Fruit fly (Drosophila melanogaster) whole organism, prepupa: ENCODE data around the gene CG13124.
A peak's percentile ranks its signal among the peaks of the same experiment; 100 is the strongest.

Experiments used
- Blimp-1 ChIP-seq: fragments of 200-800 bp; sonication (Bioruptor generic); optimal IDR thresholded peaks from 3 replicates; lab custom pipeline; 2017; ENCODE audit warnings: missing biosample characterization, missing genetic modification characterization, mild to moderate bottlenecking, moderate library complexity, missing genetic modification reagents
- CG10669 ChIP-seq: fragments of 200-800 bp; sonication (Bioruptor generic); optimal IDR thresholded peaks from 3 replicates; lab custom pipeline; 2018; ENCODE audit warnings: missing biosample characterization, mild to moderate bottlenecking, missing genetic modification characterization, moderate library complexity
- CG11294 ChIP-seq: fragments of 200-800 bp; sonication (Bioruptor generic); IDR thresholded peaks from 2 replicates; pipeline ENCODE4 v1.3.6; 2022; ENCODE audit warnings: missing biosample characterization, missing genetic modification characterization
- CG11762 ChIP-seq: fragments of 200-800 bp; sonication (Bioruptor generic); optimal IDR thresholded peaks from 3 replicates; lab custom pipeline; 2016; ENCODE audit warnings: missing biosample characterization, missing genetic modification characterization; ENCODE audit not compliant: insufficient read depth
- CG11902 ChIP-seq: fragments of 200-800 bp; sonication (Bioruptor generic); optimal IDR thresholded peaks from 3 replicates; lab custom pipeline; 2016; ENCODE audit warnings: missing biosample characterization, missing genetic modification characterization
- CG15336 ChIP-seq: fragments of 200-800 bp; sonication (Bioruptor generic); IDR thresholded peaks from 2 replicates; pipeline ENCODE4 v1.3.6; 2022; ENCODE audit warnings: missing biosample characterization, missing genetic modification characterization
- CG1621 ChIP-seq: fragments of 200-800 bp; sonication (Bioruptor generic); optimal IDR thresholded peaks from 3 replicates; lab custom pipeline; 2018; ENCODE audit warnings: missing biosample characterization, mild to moderate bottlenecking, missing genetic modification characterization
- CG16779 ChIP-seq: fragments of 200-800 bp; sonication (Bioruptor generic); optimal IDR thresholded peaks from 3 replicates; lab custom pipeline; 2017; ENCODE audit warnings: missing biosample characterization, mild to moderate bottlenecking, missing genetic modification characterization
- CG3032 ChIP-seq: fragments of 200-800 bp; optimal IDR thresholded peaks from 2 replicates; lab custom pipeline; 2019; ENCODE audit warnings: missing biosample characterization, mild to moderate bottlenecking, missing genetic modification characterization, moderate library complexity
- CG31627 ChIP-seq: fragments of 200-800 bp; sonication (Bioruptor generic); optimal IDR thresholded peaks from 3 replicates; lab custom pipeline; 2016; ENCODE audit warnings: missing biosample characterization, missing genetic modification characterization
- CG34406 ChIP-seq: fragments of 200-800 bp; sonication (Bioruptor generic); optimal IDR thresholded peaks from 3 replicates; lab custom pipeline; 2016; ENCODE audit warnings: missing biosample characterization, missing genetic modification characterization
- CG4318 ChIP-seq: fragments of 200-800 bp; sonication (Bioruptor generic); optimal IDR thresholded peaks from 3 replicates; lab custom pipeline; 2017; ENCODE audit warnings: missing biosample characterization, mild to moderate bottlenecking, missing genetic modification characterization
- CG6163 ChIP-seq: fragments of 200-800 bp; sonication (Bioruptor generic); IDR thresholded peaks from 3 replicates; pipeline ENCODE4 v1.3.6; 2022; ENCODE audit warnings: missing biosample characterization, missing genetic modification characterization
- CG6808 ChIP-seq: fragments of 200-800 bp; sonication (Bioruptor generic); optimal IDR thresholded peaks from 3 replicates; lab custom pipeline; 2017; ENCODE audit warnings: missing biosample characterization, missing genetic modification characterization, mild to moderate bottlenecking, moderate library complexity, missing genetic modification reagents
- CG6854 ChIP-seq: fragments of 200-800 bp; sonication (Bioruptor generic); optimal IDR thresholded peaks from 2 replicates; lab custom pipeline; 2017; ENCODE audit warnings: missing biosample characterization, mild to moderate bottlenecking, missing genetic modification characterization
- CG7368 ChIP-seq: fragments of 200-800 bp; sonication (Bioruptor generic); optimal IDR thresholded peaks from 3 replicates; lab custom pipeline; 2016; ENCODE audit warnings: missing biosample characterization, missing genetic modification characterization
- CG8119 ChIP-seq: fragments of 200-800 bp; sonication (Bioruptor generic); IDR thresholded peaks from 3 replicates; pipeline ENCODE4 v1.3.6; 2022; ENCODE audit warnings: missing biosample characterization, missing genetic modification characterization
- CG8632 ChIP-seq: fragments of 200-800 bp; sonication (Bioruptor generic); optimal IDR thresholded peaks from 3 replicates; lab custom pipeline; 2016; ENCODE audit warnings: missing biosample characterization, missing genetic modification characterization
- CG9139 ChIP-seq: fragments of 200-800 bp; sonication (Bioruptor generic); optimal IDR thresholded peaks from 3 replicates; lab custom pipeline; 2017; ENCODE audit warnings: missing biosample characterization, mild to moderate bottlenecking, missing genetic modification characterization
- Eip75B ChIP-seq: fragments of 200-800 bp; sonication (Bioruptor generic); optimal IDR thresholded peaks from 3 replicates; lab custom pipeline; 2016; ENCODE audit warnings: missing biosample characterization, missing genetic modification characterization
- Eip78C ChIP-seq: fragments of 200-800 bp; sonication (Bioruptor generic); peaks from one replicate; lab custom pipeline; 2016; ENCODE audit warnings: missing biosample characterization, missing genetic modification characterization
- Ets21C ChIP-seq: fragments of 200-800 bp; sonication (Bioruptor generic); optimal IDR thresholded peaks from 3 replicates; lab custom pipeline; 2016; ENCODE audit warnings: missing biosample characterization, missing genetic modification characterization
- Ets96B ChIP-seq: fragments of 200-800 bp; optimal IDR thresholded peaks from 2 replicates; lab custom pipeline; 2019; ENCODE audit warnings: missing biosample characterization, mild to moderate bottlenecking, missing genetic modification characterization, moderate library complexity
- Gug ChIP-seq: fragments of 200-800 bp; sonication (Bioruptor generic); IDR thresholded peaks from 2 replicates; pipeline ENCODE4 v1.3.6; 2022; ENCODE audit warnings: missing biosample characterization, missing genetic modification characterization
- Hr39 ChIP-seq: fragments of 200-800 bp; sonication (Bioruptor generic); optimal IDR thresholded peaks from 2 replicates; lab custom pipeline; 2016; ENCODE audit warnings: missing biosample characterization, missing genetic modification characterization
- Hr4 ChIP-seq: fragments of 200-800 bp; sonication (Bioruptor generic); optimal IDR thresholded peaks from 3 replicates; lab custom pipeline; 2016; ENCODE audit warnings: missing biosample characterization, missing genetic modification characterization
- Met ChIP-seq: fragments of 200-800 bp; sonication (Bioruptor generic); optimal IDR thresholded peaks from 3 replicates; lab custom pipeline; 2016; ENCODE audit warnings: missing biosample characterization, missing genetic modification characterization
- OdsH ChIP-seq: fragments of 200-800 bp; sonication (Bioruptor generic); optimal IDR thresholded peaks from 3 replicates; lab custom pipeline; 2016; ENCODE audit warnings: missing biosample characterization, missing genetic modification characterization
- Smox ChIP-seq: fragments of 200-800 bp; sonication (Bioruptor generic); optimal IDR thresholded peaks from 3 replicates; lab custom pipeline; 2016; ENCODE audit warnings: missing biosample characterization, missing genetic modification characterization
- Sox102F ChIP-seq: fragments of 200-800 bp; sonication (Bioruptor generic); optimal IDR thresholded peaks from 2 replicates; lab custom pipeline; 2016; ENCODE audit warnings: missing biosample characterization, mild to moderate bottlenecking, missing genetic modification characterization
- Sox14 ChIP-seq: fragments of 200-800 bp; sonication (Bioruptor generic); optimal IDR thresholded peaks from 3 replicates; lab custom pipeline; 2016; ENCODE audit warnings: missing biosample characterization, missing genetic modification characterization
- acj6 ChIP-seq: fragments of 200-800 bp; sonication (Bioruptor generic); optimal IDR thresholded peaks from 3 replicates; lab custom pipeline; 2016; ENCODE audit warnings: missing biosample characterization, missing genetic modification characterization
- cyc ChIP-seq: fragments of 200-800 bp; sonication (Bioruptor generic); optimal IDR thresholded peaks from 3 replicates; lab custom pipeline; 2016; ENCODE audit warnings: missing biosample characterization, missing genetic modification characterization
- dsx ChIP-seq: fragments of 200-800 bp; optimal IDR thresholded peaks from 3 replicates; lab custom pipeline; 2019; ENCODE audit warnings: missing biosample characterization, mild to moderate bottlenecking, missing genetic modification characterization, moderate library complexity; ENCODE audit not compliant: poor library complexity, severe bottlenecking
- esn ChIP-seq: fragments of 200-800 bp; sonication (Bioruptor generic); optimal IDR thresholded peaks from 2 replicates; lab custom pipeline; 2016; ENCODE audit warnings: missing biosample characterization, mild to moderate bottlenecking, missing genetic modification characterization, moderate library complexity
- fd59A ChIP-seq: fragments of 200-800 bp; sonication (Bioruptor generic); optimal IDR thresholded peaks from 2 replicates; lab custom pipeline; 2017; ENCODE audit warnings: missing biosample characterization, mild to moderate bottlenecking, missing genetic modification characterization, missing genetic modification reagents
- fd85E ChIP-seq: fragments of 200-800 bp; sonication (Bioruptor generic); optimal IDR thresholded peaks from 3 replicates; lab custom pipeline; 2016; ENCODE audit warnings: missing biosample characterization, missing genetic modification characterization
- fkh ChIP-seq: fragments of 200-800 bp; sonication (Bioruptor generic); optimal IDR thresholded peaks from 3 replicates; lab custom pipeline; 2017; ENCODE audit warnings: missing biosample characterization, mild to moderate bottlenecking, missing genetic modification characterization, moderate library complexity
- lz ChIP-seq: fragments of 200-800 bp; sonication (Bioruptor generic); optimal IDR thresholded peaks from 3 replicates; lab custom pipeline; 2016; ENCODE audit warnings: missing biosample characterization, missing genetic modification characterization
- net ChIP-seq: fragments of 200-800 bp; sonication (Bioruptor generic); optimal IDR thresholded peaks from 3 replicates; lab custom pipeline; 2016; ENCODE audit warnings: missing biosample characterization, missing genetic modification characterization
- salr ChIP-seq, 2 experiments: fragments of 200-800 bp; sonication (Bioruptor generic); optimal IDR thresholded peaks; 3 replicates each; lab custom pipeline; 2016 to 2018; ENCODE audit warnings: missing biosample characterization in 2 of 2, missing genetic modification characterization in 2 of 2, mild to moderate bottlenecking in 1 of 2
- ss ChIP-seq, 2 experiments: fragments of 200-800 bp; sonication (Bioruptor generic); optimal IDR thresholded peaks; 2 replicates in 1 of 2; 3 replicates in 1 of 2; lab custom pipeline; 2017 to 2018; ENCODE audit warnings: mild to moderate bottlenecking in 2 of 2, missing biosample characterization in 2 of 2, missing genetic modification characterization in 2 of 2, moderate library complexity in 1 of 2
- svp ChIP-seq: fragments of 200-800 bp; sonication (Bioruptor generic); peaks from one replicate; lab custom pipeline; 2016; ENCODE audit warnings: missing biosample characterization, missing genetic modification characterization
- topi ChIP-seq: fragments of 200-800 bp; sonication (Bioruptor generic); optimal IDR thresholded peaks from 3 replicates; lab custom pipeline; 2016; ENCODE audit warnings: missing biosample characterization, missing genetic modification characterization
- vri ChIP-seq: fragments of 200-800 bp; sonication (Bioruptor generic); optimal IDR thresholded peaks from 3 replicates; lab custom pipeline; 2016; ENCODE audit warnings: missing biosample characterization, mild to moderate bottlenecking, missing genetic modification characterization

CG13124 gene

dm6 chr2L:9897296-9897695 lies 11.1 kb downstream of the CG13124 start, which contains the start of gene RpS2:
Gene RpS2 (minus strand): TSS chr2L:9897552.
- peak; percentile 26 for TF ChIP-seq vri (GFP tag; lab: Kevin White, UChicago)
- TF ChIP-seq net (GFP tag; lab: Kevin White, UChicago) = no peak
- TF ChIP-seq topi (GFP tag; lab: Kevin White, UChicago) = peak; percentile 39
- peak; percentile 26 for TF ChIP-seq Ets21C (GFP tag; lab: Kevin White, UChicago)
- no peak for TF ChIP-seq CG10669 (GFP tag; lab: Kevin White, UChicago)
- no peak for TF ChIP-seq Gug (GFP tag; lab: Robert Waterston, UW)
- peak; percentile 70 for TF ChIP-seq Sox14
- peak; percentile 1 for TF ChIP-seq CG3032 (tag; lab: Kevin White, UChicago)
- peak; percentile 24 for TF ChIP-seq CG31627 (GFP tag; lab: Kevin White, UChicago)
- peak; percentile 22 for TF ChIP-seq fkh (GFP tag; lab: Kevin White, UChicago)
- TF ChIP-seq salr (GFP tag; optimal IDR thresholded peaks at IDR 0.05; lab: Kevin White, UChicago) = no peak
- peak; percentile 58 for TF ChIP-seq Sox102F (GFP tag; lab: Kevin White, UChicago)
- TF ChIP-seq Eip75B (GFP tag; lab: Kevin White, UChicago) = peak; percentile 28
- TF ChIP-seq CG34406 (GFP tag; lab: Kevin White, UChicago) = peak; percentile 36
- TF ChIP-seq CG8119 = no peak; the same call in 2 of the 3 replicates
- no peak for TF ChIP-seq CG11902 (GFP tag; lab: Kevin White, UChicago)
- peak; percentile 45 for TF ChIP-seq CG6808 (GFP tag; lab: Kevin White, UChicago)
- TF ChIP-seq OdsH (GFP tag; lab: Kevin White, UChicago) = peak; percentile 28
- peak; percentile 71 for TF ChIP-seq esn (GFP tag; lab: Kevin White, UChicago)
- peak; percentile 28 for TF ChIP-seq CG1621 (tag; lab: Kevin White, UChicago)
- peak; percentile 32 to 39 for TF ChIP-seq ss (GFP tag; optimal IDR thresholded peaks at IDR 0.05; lab: Kevin White, UChicago)
- TF ChIP-seq Smox (GFP tag; lab: Kevin White, UChicago) = peak; percentile 36
- TF ChIP-seq cyc (GFP tag; lab: Kevin White, UChicago) = peak; percentile 1
- TF ChIP-seq Hr39 (GFP tag; lab: Kevin White, UChicago) = peak; percentile 30
- peak; percentile 31 for TF ChIP-seq acj6
- peak; percentile 73 for TF ChIP-seq CG6854
- TF ChIP-seq Eip78C (GFP tag; lab: Kevin White, UChicago) = peak; percentile 79
- TF ChIP-seq svp = no peak

- peak; percentile 38 for TF ChIP-seq lz (GFP tag; lab: Kevin White, UChicago)
- TF ChIP-seq Met (GFP tag; lab: Kevin White, UChicago) = peak; percentile 57
- no peak for TF ChIP-seq fd85E (GFP tag; lab: Kevin White, UChicago)
- no peak for TF ChIP-seq CG4318 (GFP tag; lab: Kevin White, UChicago)
- TF ChIP-seq CG8119 = no peak
- TF ChIP-seq Hr4 (GFP tag; lab: Kevin White, UChicago) = no peak
- peak; percentile 1 for TF ChIP-seq Ets21C (GFP tag; lab: Kevin White, UChicago)
- peak; percentile 24 for TF ChIP-seq Sox14
- TF ChIP-seq CG6808 (GFP tag; lab: Kevin White, UChicago) = peak; percentile 18
- TF ChIP-seq vri (GFP tag; lab: Kevin White, UChicago) = peak; percentile 74
- peak; percentile 15 for TF ChIP-seq Blimp-1 (GFP tag; lab: Kevin White, UChicago)
- no peak for TF ChIP-seq CG9139
- TF ChIP-seq CG8632 = no peak
- peak; percentile 11; the same call in 1 of the 2 replicates for TF ChIP-seq CG15336 (GFP tag; lab: Robert Waterston, UW)
- TF ChIP-seq CG34406 (GFP tag; lab: Kevin White, UChicago) = peak; percentile 56
- peak; percentile 25 for TF ChIP-seq dsx (GFP tag; lab: Kevin White, UChicago)
- peak; percentile 52 for TF ChIP-seq fkh (GFP tag; lab: Kevin White, UChicago)
- TF ChIP-seq fd59A = no peak
- peak; percentile 29 for TF ChIP-seq acj6
- TF ChIP-seq Eip78C (GFP tag; lab: Kevin White, UChicago) = peak; percentile 77
- peak in 1 of 2 experiments; percentile 58 for TF ChIP-seq ss (GFP tag; optimal IDR thresholded peaks at IDR 0.05; lab: Kevin White, UChicago)
- peak; percentile 17 for TF ChIP-seq CG10669 (GFP tag; lab: Kevin White, UChicago)
- TF ChIP-seq CG6163 (GFP tag; lab: Robert Waterston, UW) = no peak
- TF ChIP-seq salr (GFP tag; optimal IDR thresholded peaks at IDR 0.05; lab: Kevin White, UChicago) = no peak
- TF ChIP-seq svp = no peak
- TF ChIP-seq Ets96B = peak; percentile 13
- TF ChIP-seq CG3032 (tag; lab: Kevin White, UChicago) = peak; percentile 39
- TF ChIP-seq Sox102F (GFP tag; lab: Kevin White, UChicago) = no peak
- TF ChIP-seq CG11294 (GFP tag; lab: Robert Waterston, UW) = no peak
- TF ChIP-seq CG6854 = peak; percentile 52
- no peak for TF ChIP-seq CG31627 (GFP tag; lab: Kevin White, UChicago)
- TF ChIP-seq topi (GFP tag; lab: Kevin White, UChicago) = peak; percentile 56
- TF ChIP-seq Eip75B (GFP tag; lab: Kevin White, UChicago) = peak; percentile 38
- TF ChIP-seq CG16779 = no peak
- peak; percentile 65 for TF ChIP-seq esn (GFP tag; lab: Kevin White, UChicago)
- TF ChIP-seq CG7368 (GFP tag; lab: Kevin White, UChicago) = peak; percentile 21
- no peak for TF ChIP-seq CG11762
- no peak for TF ChIP-seq OdsH (GFP tag; lab: Kevin White, UChicago)
Observed at dm6 chr2L:9894871-9895364, 13.5 kb downstream of the CG13124 start, which contains the start of gene Bka. Gene Bka (plus strand): TSS chr2L:9895287.
